Fruit fly (Drosophila melanogaster) whole organism, pupa: ENCODE data around the gene CG13924.

ENCODE experiments used
- CG32121 ChIP-seq: fragments of 200-800 bp; sonication (Bioruptor generic); IDR thresholded peaks from 2 replicates; pipeline ENCODE4 v1.3.6; 2022; ENCODE audit warnings: missing biosample characterization, missing genetic modification characterization
- CG4496 ChIP-seq: fragments of 200-800 bp; sonication (Bioruptor generic); IDR thresholded peaks from 3 replicates; pipeline ENCODE4 v1.3.6; 2022; ENCODE audit warnings: missing biosample characterization, missing genetic modification characterization
- EcR ChIP-seq: fragments of 200-800 bp; sonication (Bioruptor generic); optimal IDR thresholded peaks from 3 replicates; lab custom pipeline; 2019; ENCODE audit warnings: missing biosample characterization, missing genetic modification characterization, mild to moderate bottlenecking, moderate library complexity, missing genetic modification reagents
- gl ChIP-seq: fragments of 200-800 bp; sonication (Bioruptor generic); optimal IDR thresholded peaks from 2 replicates; lab custom pipeline; 2018; ENCODE audit warnings: missing biosample characterization, mild to moderate bottlenecking, missing genetic modification characterization

- TF ChIP-seq gl (tag; lab: Kevin White, UChicago) (no peak), CG4496 (GFP tag; lab: Robert Waterston, UW) (no peak), CG32121 (GFP tag; lab: Robert Waterston, UW) (no peak), EcR (GFP tag; lab: Kevin White, UChicago) (no peak)
Observed at dm6 chr3L:1850498-1850897, 19.3 kb upstream of the CG13924 start.
